ENCODE assay signal across 1 fruit fly cellular context in the genomic region with DNA sequence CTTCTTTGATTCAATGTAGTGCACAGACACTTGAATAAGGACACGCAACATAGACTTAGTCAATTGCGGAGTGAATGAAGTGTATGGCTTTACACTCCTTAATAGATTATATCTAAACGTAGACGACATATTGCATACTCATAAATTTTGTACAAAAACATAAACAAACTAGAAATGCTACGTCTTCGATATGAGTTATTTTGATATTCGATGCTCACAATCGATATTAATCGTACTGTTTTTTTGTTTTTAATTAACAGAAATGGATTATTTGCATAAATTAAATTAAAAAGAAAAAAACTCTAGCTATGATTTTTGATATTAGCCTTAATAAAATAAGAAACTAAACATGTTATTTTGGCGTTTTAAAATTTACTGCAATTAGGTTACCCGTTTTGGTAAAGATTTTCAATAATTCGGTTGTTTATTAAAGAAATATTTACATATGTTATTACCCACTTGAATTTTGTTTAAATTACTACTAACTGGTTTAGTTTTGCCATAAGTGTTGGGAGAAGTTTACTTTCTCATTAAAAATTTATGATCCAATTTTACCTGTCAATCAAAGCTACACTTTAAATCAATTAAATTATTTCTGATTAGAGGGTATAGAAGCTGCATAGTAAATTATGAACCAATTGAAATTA.
TF ChIP-seq lines count a peak whose summit lies in the region.

CG17768 (minus strand) TSS at position 196 of the 647 bp plus-strand sequence.
LSm-4 (minus strand) TSS at position 196 of the 647 bp plus-strand sequence.
Ir31a (plus strand) TSS at position 558 of the 647 bp plus-strand sequence.

TF ChIP-seq in whole organism, embryonic, 481 proteins besides CTCF, POLR2A, EP300 and RAD21 (continued from another document and continues in another):
- peak; percentile 84 for TF ChIP-seq hbn (GFP tag; IDR thresholded peaks at IDR 0.05; lab: Robert Waterston, UW; ENCODE audit: partially characterized antibody)
- TF ChIP-seq odd (GFP tag; optimal IDR thresholded peaks at IDR 0.05; lab: Kevin White, UChicago), result no peak
- TF ChIP-seq CG4617 (GFP tag; optimal IDR thresholded peaks at IDR 0.05; lab: Kevin White, UChicago; ENCODE audit: borderline replicate concordance), result peak; percentile 40
- no peak for TF ChIP-seq CG9609 (GFP tag; optimal IDR thresholded peaks at IDR 0.05; lab: Kevin White, UChicago)
- TF ChIP-seq CG10147 (GFP tag; optimal IDR thresholded peaks at IDR 0.05; lab: Kevin White, UChicago), result no peak
- TF ChIP-seq sr (GFP tag; IDR thresholded peaks at IDR 0.05; lab: Robert Waterston, UW), result no peak
- TF ChIP-seq CG10431 (GFP tag; optimal IDR thresholded peaks at IDR 0.05; lab: Kevin White, UChicago), result no peak
- no peak for TF ChIP-seq dmrt99B (tag; optimal IDR thresholded peaks at IDR 0.05; lab: Kevin White, UChicago)
- no peak for TF ChIP-seq eyg (GFP tag; optimal IDR thresholded peaks at IDR 0.05; lab: Kevin White, UChicago)
- TF ChIP-seq tgo (GFP tag; IDR thresholded peaks at IDR 0.05; lab: Robert Waterston, UW), result no peak
- TF ChIP-seq ind (GFP tag; optimal IDR thresholded peaks at IDR 0.05; lab: Kevin White, UChicago), result no peak
- TF ChIP-seq bab2 (GFP tag; optimal IDR thresholded peaks at IDR 0.05; lab: Kevin White, UChicago), result no peak
- no peak for TF ChIP-seq CG7745 (tag; optimal IDR thresholded peaks at IDR 0.05; lab: Kevin White, UChicago)
- TF ChIP-seq run (tag; optimal IDR thresholded peaks at IDR 0.05; lab: Kevin White, UChicago), result no peak
- TF ChIP-seq Mes4 (GFP tag; optimal IDR thresholded peaks at IDR 0.05; lab: Kevin White, UChicago), result no peak
- TF ChIP-seq MTF-1 (GFP tag; optimal IDR thresholded peaks at IDR 0.05; lab: Kevin White, UChicago; ENCODE audit: borderline replicate concordance), result no peak
- TF ChIP-seq CG10979 (tag; optimal IDR thresholded peaks at IDR 0.05; lab: Kevin White, UChicago), result no peak
- no peak for TF ChIP-seq schlank (tag; optimal IDR thresholded peaks at IDR 0.05; lab: Kevin White, UChicago)
- no peak for TF ChIP-seq al (GFP tag; IDR thresholded peaks at IDR 0.05; lab: Robert Waterston, UW)
- TF ChIP-seq Ada2b (GFP tag; IDR thresholded peaks at IDR 0.05; lab: Robert Waterston, UW), result no peak
- TF ChIP-seq croc (GFP tag; conservative IDR thresholded peaks at IDR 0.05; lab: Robert Waterston, UW), result no peak
- TF ChIP-seq Dek (tag; optimal IDR thresholded peaks at IDR 0.05; lab: Kevin White, UChicago), result no peak
- peak; percentile 72 for TF ChIP-seq Sry-δ (GFP tag; optimal IDR thresholded peaks at IDR 0.05; lab: Kevin White, UChicago)
- peak; percentile 80 for TF ChIP-seq Bgb (GFP tag; IDR thresholded peaks at IDR 0.05; lab: Robert Waterston, UW; ENCODE audit: partially characterized antibody)
- no peak for TF ChIP-seq CG14965 (GFP tag; optimal IDR thresholded peaks at IDR 0.05; lab: Kevin White, UChicago; ENCODE audit: borderline replicate concordance)
- no peak for TF ChIP-seq CG18599 (GFP tag; optimal IDR thresholded peaks at IDR 0.05; lab: Kevin White, UChicago)
- TF ChIP-seq Oli (tag; optimal IDR thresholded peaks at IDR 0.05; lab: Kevin White, UChicago), result no peak
- TF ChIP-seq emc (GFP tag; optimal IDR thresholded peaks at IDR 0.05; lab: Kevin White, UChicago), result no peak
- no peak for TF ChIP-seq hth (optimal IDR thresholded peaks at IDR 0.05; lab: Kevin White, UChicago)
- no peak for TF ChIP-seq Nf-YC (tag; optimal IDR thresholded peaks at IDR 0.05; lab: Kevin White, UChicago)
- no peak for TF ChIP-seq peb (GFP tag; IDR thresholded peaks at IDR 0.05; lab: Robert Waterston, UW)
- no peak for TF ChIP-seq pb (GFP tag; optimal IDR thresholded peaks at IDR 0.05; lab: Kevin White, UChicago)
- TF ChIP-seq ERR (GFP tag; optimal IDR thresholded peaks at IDR 0.05; lab: Kevin White, UChicago), result no peak
- TF ChIP-seq row (GFP tag; IDR thresholded peaks at IDR 0.05; lab: Robert Waterston, UW), result peak; percentile 54
- TF ChIP-seq CG10366 (GFP tag; IDR thresholded peaks at IDR 0.05; lab: Robert Waterston, UW), result no peak
- no peak for TF ChIP-seq CG3163 (GFP tag; optimal IDR thresholded peaks at IDR 0.05; lab: Kevin White, UChicago)
- no peak for TF ChIP-seq jing (GFP tag; optimal IDR thresholded peaks at IDR 0.05; lab: Kevin White, UChicago)
- no peak for TF ChIP-seq zen (tag; optimal IDR thresholded peaks at IDR 0.05; lab: Kevin White, UChicago)
- TF ChIP-seq Ptx1 (GFP tag; IDR thresholded peaks at IDR 0.05; lab: Robert Waterston, UW), result no peak
- TF ChIP-seq shn (GFP tag; optimal IDR thresholded peaks at IDR 0.05; lab: Kevin White, UChicago), result no peak
- no peak for TF ChIP-seq Xbp1 (GFP tag; optimal IDR thresholded peaks at IDR 0.05; lab: Kevin White, UChicago)
- no peak for TF ChIP-seq CoRest (tag; optimal IDR thresholded peaks at IDR 0.05; lab: Kevin White, UChicago)
- TF ChIP-seq disco-r (GFP tag; optimal IDR thresholded peaks at IDR 0.05; lab: Kevin White, UChicago), result no peak
- TF ChIP-seq CG1602 (GFP tag; optimal IDR thresholded peaks at IDR 0.05; lab: Kevin White, UChicago), result no peak
- no peak for TF ChIP-seq ttk (GFP tag; IDR thresholded peaks at IDR 0.05; lab: Robert Waterston, UW)
- no peak for TF ChIP-seq CkIIα-i1 (GFP tag; IDR thresholded peaks at IDR 0.05; lab: Robert Waterston, UW)
- TF ChIP-seq CG12744 (GFP tag; optimal IDR thresholded peaks at IDR 0.05; lab: Kevin White, UChicago), result no peak
- TF ChIP-seq vnd (GFP tag; IDR thresholded peaks at IDR 0.05; lab: Robert Waterston, UW; ENCODE audit: partially characterized antibody), result peak; percentile 59; the same call in 2 of the 3 replicates
- no peak for TF ChIP-seq Deaf1 (tag; optimal IDR thresholded peaks at IDR 0.05; lab: Kevin White, UChicago)
- TF ChIP-seq CG11398 (GFP tag; optimal IDR thresholded peaks at IDR 0.05; lab: Kevin White, UChicago), result no peak
- no peak for TF ChIP-seq CG8478 (optimal IDR thresholded peaks at IDR 0.05; lab: Kevin White, UChicago)
- no peak for TF ChIP-seq CG15514 (GFP tag; optimal IDR thresholded peaks at IDR 0.05; lab: Kevin White, UChicago)
- peak; percentile 81 for TF ChIP-seq knrl (GFP tag; IDR thresholded peaks at IDR 0.05; lab: Robert Waterston, UW; ENCODE audit: partially characterized antibody)
- no peak for TF ChIP-seq lov (optimal IDR thresholded peaks at IDR 0.05; lab: Kevin White, UChicago)
- no peak for TF ChIP-seq lov (GFP tag; IDR thresholded peaks at IDR 0.05; lab: Robert Waterston, UW)
- no peak for TF ChIP-seq Max (GFP tag; optimal IDR thresholded peaks at IDR 0.05; lab: Kevin White, UChicago)
- no peak for TF ChIP-seq Dfd (GFP tag; optimal IDR thresholded peaks at IDR 0.05; lab: Kevin White, UChicago)
- no peak for TF ChIP-seq jumu (GFP tag; optimal IDR thresholded peaks at IDR 0.05; lab: Kevin White, UChicago)
- TF ChIP-seq Fer2 (tag; optimal IDR thresholded peaks at IDR 0.05; lab: Kevin White, UChicago), result no peak
- no peak for TF ChIP-seq nau (GFP tag; optimal IDR thresholded peaks at IDR 0.05; lab: Kevin White, UChicago)
- TF ChIP-seq dm (GFP tag; optimal IDR thresholded peaks at IDR 0.05; lab: Kevin White, UChicago), result no peak
- TF ChIP-seq CG17186 (GFP tag; optimal IDR thresholded peaks at IDR 0.05; lab: Kevin White, UChicago), result no peak
- no peak for TF ChIP-seq H2.0 (GFP tag; IDR thresholded peaks at IDR 0.05; lab: Robert Waterston, UW)
- TF ChIP-seq Asciz (GFP tag; optimal IDR thresholded peaks at IDR 0.05; lab: Kevin White, UChicago), result no peak
- no peak for TF ChIP-seq ewg (GFP tag; optimal IDR thresholded peaks at IDR 0.05; lab: Kevin White, UChicago)
- no peak for TF ChIP-seq yki (optimal IDR thresholded peaks at IDR 0.05; lab: Kevin White, UChicago)
- no peak for TF ChIP-seq D (optimal IDR thresholded peaks at IDR 0.05; lab: Kevin White, UChicago)
- TF ChIP-seq D (GFP tag; optimal IDR thresholded peaks at IDR 0.05; lab: Kevin White, UChicago), result no peak
- TF ChIP-seq CG4360 (GFP tag; IDR thresholded peaks at IDR 0.05; lab: Robert Waterston, UW), result no peak
- TF ChIP-seq gsb (GFP tag; IDR thresholded peaks at IDR 0.05; lab: Robert Waterston, UW), result no peak
- TF ChIP-seq gro (GFP tag; optimal IDR thresholded peaks at IDR 0.05; lab: Kevin White, UChicago), result no peak
- TF ChIP-seq wek (GFP tag; optimal IDR thresholded peaks at IDR 0.05; lab: Kevin White, UChicago), result no peak
- TF ChIP-seq dati (GFP tag; IDR thresholded peaks at IDR 0.05; lab: Robert Waterston, UW), result no peak
- no peak for TF ChIP-seq CG2120 (GFP tag; optimal IDR thresholded peaks at IDR 0.05; lab: Kevin White, UChicago)
- no peak for TF ChIP-seq CG7271 (tag; optimal IDR thresholded peaks at IDR 0.05; lab: Kevin White, UChicago)
- TF ChIP-seq klu (GFP tag; IDR thresholded peaks at IDR 0.05; lab: Robert Waterston, UW), result no peak
- no peak for TF ChIP-seq zfh1 (GFP tag; IDR thresholded peaks at IDR 0.05; lab: Robert Waterston, UW)
- no peak for TF ChIP-seq bcd (GFP tag; optimal IDR thresholded peaks at IDR 0.05; lab: Kevin White, UChicago)
- no peak for TF ChIP-seq CG6813 (GFP tag; optimal IDR thresholded peaks at IDR 0.05; lab: Kevin White, UChicago)
- peak; percentile 66 for TF ChIP-seq Dref (GFP tag; IDR thresholded peaks at IDR 0.05; lab: Robert Waterston, UW)
- TF ChIP-seq Nf-YB (GFP tag; optimal IDR thresholded peaks at IDR 0.05; lab: Kevin White, UChicago), result no peak
- TF ChIP-seq CG14667 (GFP tag; IDR thresholded peaks at IDR 0.05; lab: Robert Waterston, UW), result no peak
- TF ChIP-seq CG17328 (GFP tag; IDR thresholded peaks at IDR 0.05; lab: Robert Waterston, UW), result no peak
- peak; percentile 2 for TF ChIP-seq nmo (GFP tag; optimal IDR thresholded peaks at IDR 0.05; lab: Kevin White, UChicago)
- TF ChIP-seq E2f2 (GFP tag; IDR thresholded peaks at IDR 0.05; lab: Robert Waterston, UW), result peak; percentile 19; the same call in 1 of the 2 replicates
- TF ChIP-seq CG1024 (GFP tag; IDR thresholded peaks at IDR 0.05; lab: Robert Waterston, UW), result no peak
- TF ChIP-seq HLHmδ (GFP tag; optimal IDR thresholded peaks at IDR 0.05; lab: Kevin White, UChicago), result no peak
- TF ChIP-seq tio (GFP tag; optimal IDR thresholded peaks at IDR 0.05; lab: Kevin White, UChicago), result no peak
- TF ChIP-seq CG14050 (GFP tag; IDR thresholded peaks at IDR 0.05; lab: Robert Waterston, UW), result no peak
- TF ChIP-seq CG11695 (GFP tag; IDR thresholded peaks at IDR 0.05; lab: Robert Waterston, UW), result no peak
- TF ChIP-seq CG3726 (GFP tag; IDR thresholded peaks at IDR 0.05; lab: Robert Waterston, UW), result no peak
- TF ChIP-seq CG6683 (GFP tag; optimal IDR thresholded peaks at IDR 0.05; lab: Kevin White, UChicago), result no peak
- TF ChIP-seq CG10462 (GFP tag; optimal IDR thresholded peaks at IDR 0.05; lab: Kevin White, UChicago), result no peak
- TF ChIP-seq Spps (tag; optimal IDR thresholded peaks at IDR 0.05; lab: Kevin White, UChicago), result no peak
- TF ChIP-seq CG2116 (GFP tag; optimal IDR thresholded peaks at IDR 0.05; lab: Kevin White, UChicago), result peak; percentile 26
- TF ChIP-seq CG11696 (GFP tag; IDR thresholded peaks at IDR 0.05; lab: Robert Waterston, UW), result no peak
- TF ChIP-seq CG6689 (GFP tag; IDR thresholded peaks at IDR 0.05; lab: Robert Waterston, UW), result no peak
- TF ChIP-seq crp (GFP tag; optimal IDR thresholded peaks at IDR 0.05; lab: Kevin White, UChicago), result no peak
- TF ChIP-seq CG6654 (GFP tag; optimal IDR thresholded peaks at IDR 0.05; lab: Kevin White, UChicago), result no peak
- TF ChIP-seq Opbp (GFP tag; IDR thresholded peaks at IDR 0.05; lab: Robert Waterston, UW; ENCODE audit: partially characterized antibody), result peak; percentile 60; the same call in 2 of the 3 replicates
- no peak for TF ChIP-seq lola (GFP tag; optimal IDR thresholded peaks at IDR 0.05; lab: Kevin White, UChicago)
- TF ChIP-seq phol (tag; optimal IDR thresholded peaks at IDR 0.05; lab: Kevin White, UChicago), result peak; percentile 11
- TF ChIP-seq Gug (GFP tag; IDR thresholded peaks at IDR 0.05; lab: Robert Waterston, UW), result no peak
- TF ChIP-seq Tbp (GFP tag; optimal IDR thresholded peaks at IDR 0.05; lab: Kevin White, UChicago), result no peak
- TF ChIP-seq Sry-β (GFP tag; optimal IDR thresholded peaks at IDR 0.05; lab: Kevin White, UChicago), result no peak
- no peak for TF ChIP-seq CG8089 (GFP tag; optimal IDR thresholded peaks at IDR 0.05; lab: Kevin White, UChicago)
- no peak for TF ChIP-seq Antp (GFP tag; optimal IDR thresholded peaks at IDR 0.05; lab: Kevin White, UChicago)
- TF ChIP-seq fd64A (GFP tag; optimal IDR thresholded peaks at IDR 0.05; lab: Kevin White, UChicago), result no peak
- no peak for TF ChIP-seq Med (GFP tag; lab: Kevin White, UChicago)
- TF ChIP-seq usp (GFP tag; optimal IDR thresholded peaks at IDR 0.05; lab: Kevin White, UChicago), result no peak
- TF ChIP-seq luna (GFP tag; optimal IDR thresholded peaks at IDR 0.05; lab: Kevin White, UChicago), result no peak
- no peak for TF ChIP-seq CG13123 (GFP tag; optimal IDR thresholded peaks at IDR 0.05; lab: Kevin White, UChicago)
- TF ChIP-seq Side (GFP tag; optimal IDR thresholded peaks at IDR 0.05; lab: Kevin White, UChicago), result no peak
- no peak for TF ChIP-seq Dp (GFP tag; optimal IDR thresholded peaks at IDR 0.05; lab: Kevin White, UChicago)
- peak; percentile 49; the same call in 1 of the 2 replicates for TF ChIP-seq nerfin-2 (GFP tag; IDR thresholded peaks at IDR 0.05; lab: Robert Waterston, UW; ENCODE audit: partially characterized antibody)
- no peak for TF ChIP-seq ro (GFP tag; IDR thresholded peaks at IDR 0.05; lab: Robert Waterston, UW)
- TF ChIP-seq caup (GFP tag; optimal IDR thresholded peaks at IDR 0.05; lab: Kevin White, UChicago; ENCODE audit: severe bottlenecking), result no peak
- TF ChIP-seq cad (GFP tag; optimal IDR thresholded peaks at IDR 0.05; lab: Kevin White, UChicago), result no peak
- TF ChIP-seq psq (GFP tag; optimal IDR thresholded peaks at IDR 0.05; lab: Kevin White, UChicago), result no peak
- TF ChIP-seq Bteb2 (GFP tag; optimal IDR thresholded peaks at IDR 0.05; lab: Kevin White, UChicago), result no peak
- no peak for TF ChIP-seq CG17361 (GFP tag; IDR thresholded peaks at IDR 0.05; lab: Robert Waterston, UW)
- no peak for TF ChIP-seq Hr78 (GFP tag; optimal IDR thresholded peaks at IDR 0.05; lab: Kevin White, UChicago)
- TF ChIP-seq CG9797 (GFP tag; optimal IDR thresholded peaks at IDR 0.05; lab: Kevin White, UChicago), result no peak
- no peak for TF ChIP-seq Vsx1 (GFP tag; optimal IDR thresholded peaks at IDR 0.05; lab: Kevin White, UChicago)
- no peak for TF ChIP-seq CG31441 (GFP tag; IDR thresholded peaks at IDR 0.05; lab: Robert Waterston, UW)
- no peak for TF ChIP-seq seq (GFP tag; IDR thresholded peaks at IDR 0.05; lab: Robert Waterston, UW)
- no peak for TF ChIP-seq NfI (GFP tag; optimal IDR thresholded peaks at IDR 0.05; lab: Kevin White, UChicago)
- TF ChIP-seq lbe (GFP tag; optimal IDR thresholded peaks at IDR 0.05; lab: Kevin White, UChicago), result no peak
- no peak for TF ChIP-seq gfzf (GFP tag; optimal IDR thresholded peaks at IDR 0.05; lab: Kevin White, UChicago)
- no peak for TF ChIP-seq Dad (GFP tag; optimal IDR thresholded peaks at IDR 0.05; lab: Kevin White, UChicago)
